Fruit fly (Drosophila melanogaster) whole organism, pupa: ENCODE measurements around the gene CG8907.

Experiments used
- CG12605 ChIP-seq: fragments of 200-800 bp; sonication (Bioruptor generic); IDR thresholded peaks from 2 replicates; pipeline ENCODE4 v1.3.6; 2022; ENCODE audit warnings: missing biosample characterization, missing genetic modification characterization
- CG13204 ChIP-seq: fragments of 200-800 bp; sonication (Bioruptor generic); optimal IDR thresholded peaks from 2 replicates; lab custom pipeline; 2018; ENCODE audit warnings: missing biosample characterization, mild to moderate bottlenecking, missing genetic modification characterization, moderate library complexity
- CG14655 ChIP-seq: fragments of 200-800 bp; sonication (Bioruptor generic); optimal IDR thresholded peaks from 3 replicates; lab custom pipeline; 2017; ENCODE audit warnings: mild to moderate bottlenecking, missing biosample characterization, missing genetic modification reagents, missing genetic modification characterization
- CG15710 ChIP-seq: fragments of 200-800 bp; sonication (Bioruptor generic); optimal IDR thresholded peaks from 2 replicates; lab custom pipeline; 2018; ENCODE audit warnings: missing biosample characterization, mild to moderate bottlenecking, missing genetic modification characterization, moderate library complexity
- CG32121 ChIP-seq: fragments of 200-800 bp; sonication (Bioruptor generic); IDR thresholded peaks from 2 replicates; pipeline ENCODE4 v1.3.6; 2022; ENCODE audit warnings: missing biosample characterization, missing genetic modification characterization
- CG4496 ChIP-seq: fragments of 200-800 bp; sonication (Bioruptor generic); IDR thresholded peaks from 3 replicates; pipeline ENCODE4 v1.3.6; 2022; ENCODE audit warnings: missing biosample characterization, missing genetic modification characterization
- CG9948 ChIP-seq: fragments of 200-800 bp; sonication (Bioruptor generic); optimal IDR thresholded peaks from 2 replicates; lab custom pipeline; 2018; ENCODE audit warnings: missing biosample characterization, mild to moderate bottlenecking, missing genetic modification characterization, moderate library complexity
- EcR ChIP-seq: fragments of 200-800 bp; sonication (Bioruptor generic); optimal IDR thresholded peaks from 3 replicates; lab custom pipeline; 2019; ENCODE audit warnings: missing biosample characterization, missing genetic modification characterization, mild to moderate bottlenecking, moderate library complexity, missing genetic modification reagents
- Ets98B ChIP-seq: fragments of 200-800 bp; sonication (Bioruptor generic); IDR thresholded peaks from 2 replicates; pipeline ENCODE4 v1.3.6; 2022; ENCODE audit warnings: missing biosample characterization, missing genetic modification characterization
- Pif1B ChIP-seq: fragments of 200-800 bp; sonication (Bioruptor generic); optimal IDR thresholded peaks from 3 replicates; lab custom pipeline; 2016; ENCODE audit warnings: missing biosample characterization, missing genetic modification characterization
- Snoo ChIP-seq: fragments of 200-800 bp; sonication (Bioruptor generic); optimal IDR thresholded peaks from 3 replicates; lab custom pipeline; 2017; ENCODE audit warnings: missing biosample characterization, mild to moderate bottlenecking, missing genetic modification characterization, inconsistent platforms
- gl ChIP-seq: fragments of 200-800 bp; sonication (Bioruptor generic); optimal IDR thresholded peaks from 2 replicates; lab custom pipeline; 2018; ENCODE audit warnings: missing biosample characterization, mild to moderate bottlenecking, missing genetic modification characterization
- rn ChIP-seq: fragments of 200-800 bp; sonication (Bioruptor generic); IDR thresholded peaks from 2 replicates; pipeline ENCODE4 v1.3.6; 2022; ENCODE audit warnings: missing biosample characterization, missing genetic modification characterization

- TF ChIP-seq rn: no peak
- no peak for TF ChIP-seq CG9948 (tag; lab: Kevin White, UChicago)
- no peak for TF ChIP-seq CG4496 (GFP tag; lab: Robert Waterston, UW)
- no peak for TF ChIP-seq Ets98B (GFP tag; lab: Robert Waterston, UW)
- TF ChIP-seq CG13204: no peak
- no peak for TF ChIP-seq CG14655 (GFP tag; lab: Kevin White, UChicago)
- no peak for TF ChIP-seq EcR (GFP tag; lab: Kevin White, UChicago)
- no peak for TF ChIP-seq gl (tag; lab: Kevin White, UChicago)
- TF ChIP-seq CG12605 (GFP tag; lab: Robert Waterston, UW): no peak
- TF ChIP-seq CG15710 (tag; lab: Kevin White, UChicago): no peak
- no peak for TF ChIP-seq CG32121 (GFP tag; lab: Robert Waterston, UW)
- TF ChIP-seq Snoo (tag; lab: Kevin White, UChicago): no peak
- TF ChIP-seq Pif1B (GFP tag; lab: Kevin White, UChicago): no peak
Observed at dm6 chr3R:17003468-17003867, 4.6 kb upstream of the CG8907 start.
